Worm (Caenorhabditis elegans): ENCODE measurements around the gene sel-10.

Gene sel-10

ce11 chrV:13808462-13808867 is 10.7 kb upstream of the sel-10 start:
- TF ChIP-seq rnt-1 (tag; optimal IDR thresholded peaks at IDR 0.05) (peak; percentile 63), blmp-1 (tag; optimal IDR thresholded peaks at IDR 0.05) (peak; percentile 64), skn-1 (tag; optimal IDR thresholded peaks at IDR 0.05) (peak; percentile 8), lsy-2 (tag; optimal IDR thresholded peaks at IDR 0.05) (peak; percentile 30 to 73), mdl-1 (tag; optimal IDR thresholded peaks at IDR 0.05) (peak in 1 of 2 experiments; percentile 68), lin-39 (tag; optimal IDR thresholded peaks at IDR 0.05) (no peak), unc-98 (GFP tag; IDR thresholded peaks at IDR 0.05) (no peak), tbx-2 (tag; optimal IDR thresholded peaks at IDR 0.05) (peak; percentile 55), nhr-19 (GFP tag; conservative IDR thresholded peaks at IDR 0.05) (peak; percentile 47), mef-2 (tag; optimal IDR thresholded peaks at IDR 0.05) (no peak), efl-1 (optimal IDR thresholded peaks at IDR 0.05) (peak; percentile 55 to 77), efl-1 (GFP tag; optimal IDR thresholded peaks at IDR 0.05 in 1 of 2) (peak; percentile 14 to 93), unc-86 (tag; optimal IDR thresholded peaks at IDR 0.05) (peak; percentile 3), nhr-47 (tag; optimal IDR thresholded peaks at IDR 0.05) (peak; percentile 61), ceh-82 (tag; optimal IDR thresholded peaks at IDR 0.05) (peak; percentile 8 to 71 (median 45)), lir-3 (tag; optimal IDR thresholded peaks at IDR 0.05; ENCODE audit: poor library complexity) (no peak), lin-35 (GFP tag; optimal IDR thresholded peaks at IDR 0.05) (peak; percentile 57 to 67), fos-1 (tag; optimal IDR thresholded peaks at IDR 0.05) (peak; percentile 56), nhr-20 (tag; optimal IDR thresholded peaks at IDR 0.05) (peak; percentile 65), pqm-1 (tag; optimal IDR thresholded peaks at IDR 0.05) (no peak), sptf-1 (tag; optimal IDR thresholded peaks at IDR 0.05) (no peak), lin-14 (GFP tag; optimal IDR thresholded peaks at IDR 0.05) (peak; percentile 93), nhr-84 (tag; optimal IDR thresholded peaks at IDR 0.05) (no peak), dsc-1 (tag; optimal IDR thresholded peaks at IDR 0.05) (peak; percentile 14), hlh-4 (tag; optimal IDR thresholded peaks at IDR 0.05) (no peak), snu-23 (GFP tag; optimal IDR thresholded peaks at IDR 0.05) (peak; percentile 78), nhr-71 (tag; optimal IDR thresholded peaks at IDR 0.05) (peak; percentile 74), dpl-1 (GFP tag; optimal IDR thresholded peaks at IDR 0.05) (peak in 2 of 3 experiments; percentile 39 to 61), snpc-4 (tag; optimal IDR thresholded peaks at IDR 0.05) (peak; percentile 48), nhr-77 (tag; optimal IDR thresholded peaks at IDR 0.05) (peak; percentile 47), swsn-7 (tag; optimal IDR thresholded peaks at IDR 0.05) (peak; percentile 52), lin-13 (GFP tag; optimal IDR thresholded peaks at IDR 0.05) (peak; percentile 53), C16A3.4 (tag; optimal IDR thresholded peaks at IDR 0.05) (peak; percentile 51), mep-1 (tag; optimal IDR thresholded peaks at IDR 0.05) (peak; percentile 83), ces-1 (GFP tag; optimal IDR thresholded peaks at IDR 0.05) (no peak), jun-1 (tag; optimal IDR thresholded peaks at IDR 0.05) (peak; percentile 61), grh-1 (GFP tag; IDR thresholded peaks at IDR 0.05) (no peak), fkh-8 (tag; optimal IDR thresholded peaks at IDR 0.05) (peak; percentile 67), fkh-10 (GFP tag; optimal IDR thresholded peaks at IDR 0.05) (peak; percentile 5)

- no peak for TF ChIP-seq hlh-17 (GFP tag; optimal IDR thresholded peaks at IDR 0.05; ENCODE audit: borderline replicate concordance)
- TF ChIP-seq lin-14 (GFP tag; optimal IDR thresholded peaks at IDR 0.05): peak; percentile 48
- TF ChIP-seq vab-15 (tag; optimal IDR thresholded peaks at IDR 0.05): no peak
- no peak for TF ChIP-seq pqm-1 (tag; optimal IDR thresholded peaks at IDR 0.05)
- TF ChIP-seq ceh-82 (tag; optimal IDR thresholded peaks at IDR 0.05): no peak
- no peak for TF ChIP-seq efl-1 (optimal IDR thresholded peaks at IDR 0.05)
- peak in 1 of 2 experiments; percentile 46 for TF ChIP-seq efl-1 (GFP tag; optimal IDR thresholded peaks at IDR 0.05 in 1 of 2)
- TF ChIP-seq zip-4 (GFP tag; optimal IDR thresholded peaks at IDR 0.05): no peak
- no peak for TF ChIP-seq unc-98 (GFP tag; IDR thresholded peaks at IDR 0.05)
- no peak for TF ChIP-seq nhr-76 (tag; optimal IDR thresholded peaks at IDR 0.05)
- no peak for TF ChIP-seq sup-37 (GFP tag; optimal IDR thresholded peaks at IDR 0.05)
- no peak for TF ChIP-seq nhr-19 (GFP tag; conservative IDR thresholded peaks at IDR 0.05)
These were observed 6.8 kb upstream of the sel-10 start for ce11 chrV:13812330-13812729.
